Worm (Caenorhabditis elegans) whole organism, young adult: ENCODE measurements around the gene F46B3.15.

Source experiments
- B0336.3 ChIP-seq: fragments of 200-800 bp; sonication (Bioruptor generic); IDR thresholded peaks from 2 replicates; pipeline ENCODE4 v1.3.6; 2022; ENCODE audit warnings: missing genetic modification characterization, missing compliant biosample characterization
- ama-1 ChIP-seq, 3 experiments: fragments of 150-350 bp in 1 of 3; sonication (generic microtip) in 2 of 3; optimal IDR thresholded peaks; 2 replicates each; lab custom pipeline; 2014 to 2018; ENCODE audit warnings: missing biosample characterization in 2 of 3, missing genetic modification characterization in 2 of 3, missing genetic modification reagents in 2 of 3
- efl-1 ChIP-seq: fragments of 150-350 bp; optimal IDR thresholded peaks from 2 replicates; lab custom pipeline; 2014; ENCODE audit warnings: missing biosample characterization, missing genetic modification reagents, missing genetic modification characterization
- lsy-27 ChIP-seq: sonication (generic microtip); optimal IDR thresholded peaks from 2 replicates; lab custom pipeline; 2017; ENCODE audit warnings: missing genetic modification characterization, mild to moderate bottlenecking, missing compliant biosample characterization, antibody characterized with exemption, missing genotype, borderline replicate concordance; ENCODE audit not compliant: insufficient read depth
- pha-4 ChIP-seq: fragments of 150-350 bp; sonication (generic microtip); optimal IDR thresholded peaks from 2 replicates; lab custom pipeline; 2014; ENCODE audit warnings: missing biosample characterization, missing genetic modification reagents, missing genetic modification characterization

- TF ChIP-seq lsy-27 (tag; lab: Kevin White, UChicago) (no peak), ama-1 (optimal IDR thresholded peaks at IDR 0.05; lab: Kevin White, UChicago) (no peak), ama-1 (GFP tag; optimal IDR thresholded peaks at IDR 0.05; lab: Kevin White, UChicago) (no peak), B0336.3 (no peak), efl-1 (no peak), pha-4 (tag; lab: Kevin White, UChicago) (no peak)
These were observed at the start of gene F46B3.15 for ce11 chrV:20633619-20634018.
